Worm (Caenorhabditis elegans) whole organism, L2 larva: ENCODE measurements around the gene T24C12.1.
A peak's percentile ranks its signal among the peaks of the same experiment; 100 is the strongest.

Experiments
- R02D3.7 ChIP-seq: fragments of 150-350 bp; optimal IDR thresholded peaks from 2 replicates; lab custom pipeline; 2014; ENCODE audit warnings: missing biosample characterization, missing genetic modification characterization
- Y55F3AM.14 ChIP-seq: fragments of 200-800 bp; sonication (Bioruptor generic); optimal IDR thresholded peaks from 2 replicates; lab custom pipeline; 2018; ENCODE audit warnings: mild to moderate bottlenecking, missing genetic modification characterization, missing compliant biosample characterization
- ama-1 ChIP-seq: fragments of 150-350 bp; optimal IDR thresholded peaks from 2 replicates; lab custom pipeline; 2018; ENCODE audit warnings: inconsistent platforms
- blmp-1 ChIP-seq: sonication (generic microtip); optimal IDR thresholded peaks from 2 replicates; lab custom pipeline; 2017; ENCODE audit warnings: missing genetic modification characterization, mild to moderate bottlenecking, missing compliant biosample characterization, antibody characterized with exemption, moderate library complexity; ENCODE audit not compliant: insufficient read depth
- ceh-82 ChIP-seq: fragments of 150-350 bp; optimal IDR thresholded peaks from 2 replicates; lab custom pipeline; 2014; ENCODE audit warnings: missing biosample characterization, missing genetic modification characterization
- crh-2 ChIP-seq: sonication (generic microtip); optimal IDR thresholded peaks from 2 replicates; lab custom pipeline; 2017; ENCODE audit warnings: missing biosample characterization, missing genetic modification characterization
- egl-27 ChIP-seq: sonication (generic microtip); optimal IDR thresholded peaks from 3 replicates; lab custom pipeline; 2017; ENCODE audit warnings: missing biosample characterization, missing genetic modification reagents, missing genetic modification characterization
- lsy-2 ChIP-seq, 2 experiments: fragments of 150-350 bp in 1 of 2; sonication (generic microtip) in 1 of 2; optimal IDR thresholded peaks; 2 replicates each; lab custom pipeline; 2014 to 2017; ENCODE audit warnings: missing biosample characterization in 2 of 2, missing genetic modification characterization in 2 of 2
- mdl-1 ChIP-seq, 2 experiments: fragments of 150-350 bp in 1 of 2; sonication (generic microtip) in 1 of 2; optimal IDR thresholded peaks; 2 replicates each; lab custom pipeline; 2017; ENCODE audit warnings: missing biosample characterization in 2 of 2, missing genetic modification characterization in 2 of 2
- nhr-12 ChIP-seq: fragments of 150-350 bp; optimal IDR thresholded peaks from 2 replicates; lab custom pipeline; 2014; ENCODE audit warnings: missing biosample characterization, missing genetic modification characterization
- nhr-21 ChIP-seq: fragments of 150-350 bp; optimal IDR thresholded peaks from 2 replicates; lab custom pipeline; 2014; ENCODE audit warnings: missing biosample characterization, missing genetic modification characterization
- nhr-25 ChIP-seq: fragments of 150-350 bp; sonication (generic microtip); optimal IDR thresholded peaks from 3 replicates; lab custom pipeline; 2014; ENCODE audit warnings: missing biosample characterization, missing genetic modification characterization
- nhr-77 ChIP-seq: fragments of 150-350 bp; optimal IDR thresholded peaks from 2 replicates; lab custom pipeline; 2014; ENCODE audit warnings: missing biosample characterization, missing genetic modification characterization
- snpc-4 ChIP-seq: fragments of 150-350 bp; optimal IDR thresholded peaks from 2 replicates; lab custom pipeline; 2014; ENCODE audit warnings: missing biosample characterization, missing genetic modification characterization

DNA sequence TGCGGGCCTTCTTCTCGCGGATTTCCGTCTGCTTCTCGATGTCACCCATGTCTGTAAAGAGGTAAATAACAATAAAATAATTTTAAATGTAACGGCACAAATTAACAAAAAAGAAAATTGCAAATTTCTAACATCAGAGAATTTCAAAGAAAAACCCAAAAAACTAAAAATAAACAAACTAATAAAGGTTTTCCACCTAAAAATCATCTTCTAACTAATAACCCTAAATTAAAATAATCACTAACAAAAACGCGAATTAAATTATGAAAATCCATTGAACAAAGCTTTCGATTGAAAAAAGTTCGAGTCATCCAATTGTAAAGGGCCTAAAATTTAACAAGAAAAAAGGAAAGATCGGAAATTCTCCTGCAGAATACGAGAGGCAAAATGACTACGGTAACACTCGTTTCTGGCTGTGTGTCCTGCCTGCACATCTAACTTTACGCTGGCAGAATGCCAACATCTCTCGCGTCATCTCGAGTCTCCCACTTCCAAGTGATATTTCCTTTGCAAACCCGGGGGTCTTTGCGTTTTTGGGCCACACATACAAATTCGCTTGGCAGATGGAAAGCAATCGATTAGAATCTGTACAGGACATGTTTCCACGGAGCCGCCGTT lies 43.4 kb downstream of the T24C12.1 start, which contains the start of gene rpl-11.2:
- TF ChIP-seq crh-2 (tag; lab: Kevin White, UChicago) (peak; percentile 99), lsy-2 (tag; optimal IDR thresholded peaks at IDR 0.05; lab: Kevin White, UChicago) (peak; percentile 99 to 100), egl-27 (tag; lab: Kevin White, UChicago) (peak; percentile 87), nhr-12 (tag; lab: Kevin White, UChicago) (no peak), nhr-77 (tag; lab: Kevin White, UChicago) (peak; percentile 88), mdl-1 (tag; optimal IDR thresholded peaks at IDR 0.05; lab: Kevin White, UChicago) (peak; percentile 62 to 77), blmp-1 (tag; lab: Kevin White, UChicago) (peak; percentile 76), snpc-4 (tag; lab: Kevin White, UChicago) (peak; percentile 89), nhr-25 (tag; lab: Kevin White, UChicago) (peak; percentile 98), Y55F3AM.14 (GFP tag; lab: Kevin White, UChicago) (peak; percentile 92), ama-1 (lab: Kevin White, UChicago) (peak; percentile 84), ceh-82 (tag; lab: Kevin White, UChicago) (peak; percentile 86), R02D3.7 (tag; lab: Kevin White, UChicago) (peak; percentile 52), nhr-21 (peak; percentile 98)
